Worm (Caenorhabditis elegans) whole organism, L3 larva: ENCODE measurements around the gene C28C12.11.

ENCODE experiments used
- R02D3.7 ChIP-seq: fragments of 150-350 bp; optimal IDR thresholded peaks from 2 replicates; lab custom pipeline; 2014; ENCODE audit warnings: missing biosample characterization, missing genetic modification characterization
- ZK546.5 ChIP-seq: sonication (generic microtip); optimal IDR thresholded peaks from 2 replicates; lab custom pipeline; 2017; ENCODE audit warnings: missing biosample characterization, missing genetic modification characterization
- aly-2 ChIP-seq: fragments of 150-350 bp; optimal IDR thresholded peaks from 2 replicates; lab custom pipeline; 2014; ENCODE audit warnings: missing biosample characterization, missing genetic modification characterization
- ama-1 ChIP-seq: fragments of 150-350 bp; optimal IDR thresholded peaks from 2 replicates; lab custom pipeline; 2018
- ceh-28 ChIP-seq: fragments of 150-350 bp; optimal IDR thresholded peaks from 2 replicates; lab custom pipeline; 2014; ENCODE audit warnings: missing biosample characterization, missing genetic modification reagents, missing genetic modification characterization
- ceh-82 ChIP-seq: fragments of 150-350 bp; optimal IDR thresholded peaks from 2 replicates; lab custom pipeline; 2014; ENCODE audit warnings: missing biosample characterization, missing genetic modification characterization
- ceh-9 ChIP-seq: sonication (generic microtip); optimal IDR thresholded peaks from 2 replicates; lab custom pipeline; 2018; ENCODE audit warnings: missing biosample characterization, missing genetic modification characterization
- daf-12 ChIP-seq: fragments of 150-350 bp; optimal IDR thresholded peaks from 2 replicates; lab custom pipeline; 2014; ENCODE audit warnings: missing biosample characterization, missing genetic modification reagents, missing genetic modification characterization
- elt-2 ChIP-seq: sonication (generic microtip); optimal IDR thresholded peaks from 2 replicates; lab custom pipeline; 2016; ENCODE audit warnings: missing genetic modification reagents, mild to moderate bottlenecking, missing genetic modification characterization, missing compliant biosample characterization
- elt-3 ChIP-seq, 3 experiments: fragments of 150-350 bp in 1 of 3; sonication (generic microtip) in 2 of 3; optimal IDR thresholded peaks; 2 replicates in 2 of 3; 4 replicates in 1 of 3; lab custom pipeline; 2014 to 2017; ENCODE audit warnings: missing biosample characterization in 3 of 3, missing genetic modification characterization in 3 of 3
- fkh-10 ChIP-seq: sonication (generic microtip); optimal IDR thresholded peaks from 2 replicates; lab custom pipeline; 2017; ENCODE audit warnings: missing biosample characterization, missing genetic modification reagents, missing genetic modification characterization
- fos-1 ChIP-seq: fragments of 150-350 bp; optimal IDR thresholded peaks from 2 replicates; lab custom pipeline; 2014; ENCODE audit warnings: missing biosample characterization, missing genetic modification characterization
- hmg-11 ChIP-seq: sonication (generic microtip); optimal IDR thresholded peaks from 2 replicates; lab custom pipeline; 2016; ENCODE audit warnings: missing genetic modification characterization, missing compliant biosample characterization
- jun-1 ChIP-seq: fragments of 150-350 bp; optimal IDR thresholded peaks from 2 replicates; lab custom pipeline; 2014; ENCODE audit warnings: missing biosample characterization, missing genetic modification reagents, missing genetic modification characterization
- lin-39 ChIP-seq: fragments of 150-350 bp; optimal IDR thresholded peaks from 2 replicates; lab custom pipeline; 2018; ENCODE audit warnings: missing biosample characterization, missing genetic modification reagents, missing genetic modification characterization
- lsy-12 ChIP-seq: sonication (generic microtip); optimal IDR thresholded peaks from 2 replicates; lab custom pipeline; 2016; ENCODE audit warnings: mild to moderate bottlenecking, missing genetic modification characterization, missing compliant biosample characterization
- mdl-1 ChIP-seq: fragments of 150-350 bp; optimal IDR thresholded peaks from 2 replicates; lab custom pipeline; 2014; ENCODE audit warnings: missing biosample characterization, missing genetic modification characterization
- nfya-1 ChIP-seq: sonication (generic microtip); optimal IDR thresholded peaks from 2 replicates; lab custom pipeline; 2017; ENCODE audit warnings: missing genetic modification characterization, mild to moderate bottlenecking, missing compliant biosample characterization, antibody characterized with exemption, moderate library complexity; ENCODE audit not compliant: insufficient read depth
- nhr-11 ChIP-seq: fragments of 150-350 bp; optimal IDR thresholded peaks from 2 replicates; lab custom pipeline; 2014; ENCODE audit warnings: missing biosample characterization, missing genetic modification characterization
- nhr-23 ChIP-seq: fragments of 150-350 bp; optimal IDR thresholded peaks from 2 replicates; lab custom pipeline; 2014; ENCODE audit warnings: missing biosample characterization, missing genetic modification reagents, missing genetic modification characterization
- nhr-237 ChIP-seq: fragments of 150-350 bp; optimal IDR thresholded peaks from 2 replicates; lab custom pipeline; 2014; ENCODE audit warnings: missing biosample characterization, missing genetic modification characterization
- nhr-28 ChIP-seq: fragments of 150-350 bp; optimal IDR thresholded peaks from 2 replicates; lab custom pipeline; 2014; ENCODE audit warnings: missing biosample characterization, missing genetic modification characterization
- nhr-43 ChIP-seq: sonication (generic microtip); optimal IDR thresholded peaks from 2 replicates; lab custom pipeline; 2016; ENCODE audit warnings: mild to moderate bottlenecking, missing genetic modification characterization, missing compliant biosample characterization; ENCODE audit not compliant: poor library complexity, severe bottlenecking
- nhr-67 ChIP-seq: fragments of 150-350 bp; optimal IDR thresholded peaks from 2 replicates; lab custom pipeline; 2014; ENCODE audit warnings: missing biosample characterization, missing genetic modification characterization
- nhr-77 ChIP-seq: fragments of 150-350 bp; optimal IDR thresholded peaks from 2 replicates; lab custom pipeline; 2014; ENCODE audit warnings: missing biosample characterization, missing genetic modification characterization
- pha-4 ChIP-seq: fragments of 150-350 bp; optimal IDR thresholded peaks from 2 replicates; lab custom pipeline; 2014; ENCODE audit warnings: missing biosample characterization, missing genetic modification reagents, missing genetic modification characterization
- pqm-1 ChIP-seq: fragments of 150-350 bp; optimal IDR thresholded peaks from 2 replicates; lab custom pipeline; 2017; ENCODE audit warnings: missing biosample characterization, missing genetic modification characterization, inconsistent platforms
- unc-39 ChIP-seq: sonication (generic microtip); optimal IDR thresholded peaks from 4 replicates; lab custom pipeline; 2017; ENCODE audit warnings: missing biosample characterization, missing genetic modification characterization
- ztf-11 ChIP-seq: fragments of 150-350 bp; optimal IDR thresholded peaks from 2 replicates; lab custom pipeline; 2014; ENCODE audit warnings: missing biosample characterization, missing genetic modification characterization
- ztf-4 ChIP-seq: fragments of 150-350 bp; optimal IDR thresholded peaks from 2 replicates; lab custom pipeline; 2014; ENCODE audit warnings: missing biosample characterization, missing genetic modification characterization

Gene C28C12.11

ce11 chrIV:8432709-8433108 is 41.1 kb upstream of the C28C12.11 start, which contains the start of the genes T26A8.4 and pdtf-1 (continued):
- TF ChIP-seq ZK546.5 (tag; lab: Kevin White, UChicago) (no peak), lin-39 (peak; percentile 98), ceh-9 (tag; lab: Kevin White, UChicago) (no peak), ama-1 (lab: Kevin White, UChicago) (peak; percentile 94)
- TF ChIP-seq, all 47 proteins: peak for 34

DNA sequence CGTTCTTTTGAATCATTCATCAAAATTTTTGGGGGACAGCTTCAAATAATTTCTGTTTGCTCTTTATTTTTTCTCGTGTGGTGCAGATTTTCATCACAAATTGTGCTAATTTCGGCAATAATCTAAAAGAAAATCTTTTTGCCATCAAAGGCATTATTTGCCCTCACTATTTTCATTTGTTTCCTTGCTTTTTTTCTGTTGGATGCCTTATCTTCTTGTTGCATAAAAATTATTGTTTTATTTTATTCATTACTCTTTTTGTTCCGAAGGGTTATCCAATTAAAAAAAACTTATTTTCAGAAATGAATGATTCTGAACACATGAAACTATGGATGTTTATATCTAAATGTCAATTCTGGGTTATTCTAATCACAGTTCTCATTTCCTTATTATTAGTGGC is 27.0 kb upstream of the C28C12.11 start, which contains the start of gene T01B11.1:
TSS of gene T01B11.1 (plus strand) at position 301 of the 400 bp plus-strand sequence.
- TF ChIP-seq ceh-82 (tag; lab: Kevin White, UChicago) (no peak), ceh-9 (tag; lab: Kevin White, UChicago) (no peak), ztf-11 (tag; lab: Kevin White, UChicago) (no peak), nhr-67 (tag; lab: Kevin White, UChicago) (no peak), nhr-43 (tag; lab: Kevin White, UChicago) (no peak), nfya-1 (no peak), ceh-28 (tag; lab: Kevin White, UChicago) (no peak), nhr-28 (tag; lab: Kevin White, UChicago) (no peak), nhr-237 (tag; lab: Kevin White, UChicago) (no peak)
- TF ChIP-seq, all 47 proteins: peak for 0

DNA sequence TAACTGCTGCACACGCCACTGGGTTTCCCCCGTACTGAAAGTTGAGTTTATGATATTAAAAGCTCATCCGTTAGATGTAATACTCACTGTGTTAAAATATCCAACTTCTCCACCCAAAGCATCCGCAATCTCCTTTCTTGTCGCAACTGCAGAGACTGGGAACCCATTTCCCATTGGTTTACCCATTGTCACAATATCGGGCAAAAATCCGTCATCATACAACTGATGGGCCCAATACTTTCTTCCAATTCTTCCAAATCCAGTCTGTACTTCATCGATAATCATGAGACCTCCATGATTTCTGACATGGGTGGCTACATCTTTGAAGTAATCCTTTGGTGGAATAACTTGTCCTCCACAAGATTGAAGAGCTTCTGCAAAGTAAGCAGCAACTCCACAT is 24.0 kb upstream of the C28C12.11 start:
- TF ChIP-seq ceh-28 (tag; lab: Kevin White, UChicago) (no peak), mdl-1 (tag; lab: Kevin White, UChicago) (no peak)

- TF ChIP-seq nhr-23 (tag; lab: Kevin White, UChicago) (peak; percentile 33), pha-4 (peak; percentile 35), lsy-12 (tag; lab: Kevin White, UChicago) (no peak), fos-1 (tag; lab: Kevin White, UChicago) (no peak), elt-3 (tag; optimal IDR thresholded peaks at IDR 0.05; lab: Kevin White, UChicago) (peak in 2 of 3 experiments; percentile 40 to 88), pqm-1 (tag; lab: Kevin White, UChicago) (peak; percentile 68), jun-1 (tag; lab: Kevin White, UChicago) (peak; percentile 64), elt-2 (tag; lab: Kevin White, UChicago) (peak; percentile 94)
Observed at ce11 chrIV:8450534-8450933, 23.3 kb upstream of the C28C12.11 start.

DNA sequence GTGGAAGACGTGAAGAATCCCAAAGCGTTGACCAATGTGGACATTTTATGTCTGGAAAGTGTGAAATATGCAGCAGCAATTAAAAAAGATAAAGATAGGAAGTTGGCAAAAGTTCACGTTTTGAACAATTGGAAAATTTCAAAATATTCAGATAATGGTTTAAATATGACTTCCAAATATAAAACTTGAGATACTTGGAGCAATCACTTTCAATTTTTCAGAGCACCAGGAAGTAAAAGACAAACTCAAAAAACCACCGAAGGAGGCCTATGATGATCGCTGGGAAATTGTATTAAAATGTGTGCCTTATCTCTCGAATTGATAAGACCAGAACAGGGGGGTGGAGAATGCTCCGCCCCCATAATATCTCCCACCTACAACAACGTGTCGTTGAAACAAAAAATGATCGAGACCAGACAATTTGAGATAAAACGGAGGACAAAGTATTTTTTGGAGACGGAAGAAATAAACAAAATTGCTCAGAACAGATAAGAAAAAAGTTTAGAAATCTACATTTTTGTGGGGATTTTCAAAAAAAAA is 22.1 kb upstream of the C28C12.11 start, which contains the start of gene eppl-1:
TSS of gene eppl-1 (minus strand) at position 51 of the 540 bp plus-strand sequence.
- TF ChIP-seq elt-2 (tag; lab: Kevin White, UChicago) (peak; percentile 96), nhr-23 (tag; lab: Kevin White, UChicago) (no peak)

DNA sequence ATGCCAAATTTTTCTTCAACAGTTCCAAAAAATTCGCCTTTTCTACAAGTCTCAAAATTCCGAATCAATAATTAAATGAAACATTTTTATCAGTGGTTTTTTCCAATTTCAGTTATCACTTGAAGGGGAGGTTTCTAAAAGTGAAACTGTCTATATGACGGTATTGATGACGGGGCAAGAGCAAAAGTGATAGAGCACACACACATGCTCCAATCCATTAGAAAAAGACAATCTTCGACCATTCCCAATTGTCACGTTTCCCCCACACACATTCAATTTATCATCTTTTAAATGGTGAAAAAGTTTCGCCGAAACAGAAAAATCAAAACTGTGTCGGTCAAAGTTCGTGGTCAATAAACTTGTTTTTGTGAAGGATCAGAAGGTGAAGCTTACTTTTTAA is 20.7 kb upstream of the C28C12.11 start:
- TF ChIP-seq hmg-11 (tag; lab: Kevin White, UChicago), result no peak
- no peak for TF ChIP-seq nhr-77 (tag; lab: Kevin White, UChicago)
- no peak for TF ChIP-seq ceh-82 (tag; lab: Kevin White, UChicago)
- no peak for TF ChIP-seq ztf-4
- no peak for TF ChIP-seq lsy-12 (tag; lab: Kevin White, UChicago)
- TF ChIP-seq jun-1 (tag; lab: Kevin White, UChicago), result peak; percentile 59
- no peak for TF ChIP-seq aly-2 (tag; lab: Kevin White, UChicago)
- TF ChIP-seq daf-12 (tag; lab: Kevin White, UChicago), result no peak
- no peak for TF ChIP-seq ceh-9 (tag; lab: Kevin White, UChicago)
- no peak for TF ChIP-seq ama-1 (lab: Kevin White, UChicago)
- no peak for TF ChIP-seq nhr-43 (tag; lab: Kevin White, UChicago)
- no peak for TF ChIP-seq unc-39 (tag; lab: Kevin White, UChicago)
- TF ChIP-seq nhr-28 (tag; lab: Kevin White, UChicago), result no peak
- TF ChIP-seq elt-2 (tag; lab: Kevin White, UChicago), result peak; percentile 97
- TF ChIP-seq nhr-11 (tag; lab: Kevin White, UChicago), result no peak
- TF ChIP-seq pha-4, result peak; percentile 33
- no peak for TF ChIP-seq ZK546.5 (tag; lab: Kevin White, UChicago)
- no peak for TF ChIP-seq R02D3.7 (tag; lab: Kevin White, UChicago)
- no peak for TF ChIP-seq fkh-10 (GFP tag; lab: Kevin White, UChicago)
- peak; percentile 85 for TF ChIP-seq pqm-1 (tag; lab: Kevin White, UChicago)
- TF ChIP-seq ceh-28 (tag; lab: Kevin White, UChicago), result no peak
- TF ChIP-seq nhr-23 (tag; lab: Kevin White, UChicago), result no peak
